Worm (Caenorhabditis elegans): Measurements from ENCODE around the gene ZK863.1.

- no peak for TF ChIP-seq him-1 (tag; optimal IDR thresholded peaks at IDR 0.05)
- no peak for TF ChIP-seq dao-5 (tag; optimal IDR thresholded peaks at IDR 0.05)
Observed at ce11 chrV:12188830-12189229, 18.8 kb upstream of the ZK863.1 start.

Measured in whole organism, L4/young adult.